Worm (Caenorhabditis elegans): ENCODE measurements around the gene imph-1.

DNA sequence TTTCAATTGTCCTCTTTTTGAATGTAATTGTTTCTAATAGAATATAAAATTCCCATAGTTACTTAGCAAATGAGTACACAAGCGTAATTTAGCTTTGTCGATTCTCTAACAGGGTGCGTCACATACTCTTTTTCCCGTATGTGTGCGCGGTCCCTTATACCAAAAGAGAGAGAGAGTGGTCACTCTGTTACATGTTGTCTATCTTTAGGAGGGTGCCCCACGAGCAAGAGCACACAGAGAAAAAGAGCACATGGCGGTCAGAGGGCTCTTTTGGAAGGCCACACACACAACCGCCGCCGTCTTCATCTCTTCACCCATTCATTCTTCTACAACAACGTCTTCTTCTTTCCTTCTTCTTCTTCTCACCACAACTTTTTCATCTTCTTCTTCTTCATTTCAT, 39.5 kb upstream of the imph-1 start:
- TF ChIP-seq ztf-11 (tag; optimal IDR thresholded peaks at IDR 0.05): no peak
- no peak for TF ChIP-seq nhr-76 (tag; optimal IDR thresholded peaks at IDR 0.05)
- no peak for TF ChIP-seq flh-1 (GFP tag; optimal IDR thresholded peaks at IDR 0.05)
- no peak for TF ChIP-seq nhr-237 (tag; optimal IDR thresholded peaks at IDR 0.05)
- peak; percentile 6 for TF ChIP-seq pha-4 (tag; optimal IDR thresholded peaks at IDR 0.05)
- TF ChIP-seq unc-62 (GFP tag; optimal IDR thresholded peaks at IDR 0.05): no peak
- no peak for TF ChIP-seq snpc-4 (tag; optimal IDR thresholded peaks at IDR 0.05)
- peak; percentile 31 for TF ChIP-seq cnd-1 (tag; optimal IDR thresholded peaks at IDR 0.05)
- no peak for TF ChIP-seq lsy-2 (tag; optimal IDR thresholded peaks at IDR 0.05)
- peak; percentile 14 for TF ChIP-seq ces-1 (GFP tag; optimal IDR thresholded peaks at IDR 0.05)
- TF ChIP-seq zip-8 (tag; optimal IDR thresholded peaks at IDR 0.05): no peak
- TF ChIP-seq nhr-28 (tag; optimal IDR thresholded peaks at IDR 0.05): no peak
- no peak for TF ChIP-seq mab-5 (tag; optimal IDR thresholded peaks at IDR 0.05)

All from whole organism, mixed stage, embryonic.